Fruit fly (Drosophila melanogaster) whole organism, embryonic: ENCODE measurements around the gene Trpgamma.

ENCODE experiments used
- Ada2b ChIP-seq: fragments of 200-800 bp; sonication (Bioruptor generic); IDR thresholded peaks from 2 replicates; pipeline ENCODE4 v1.3.6; 2022; ENCODE audit warnings: missing biosample characterization, missing genetic modification characterization
- Aef1 ChIP-seq: fragments of 200-800 bp; sonication (Bioruptor generic); IDR thresholded peaks from 3 replicates; pipeline ENCODE4 v1.3.6; 2022; ENCODE audit warnings: missing biosample characterization, missing genetic modification characterization
- CG10565 ChIP-seq: fragments of 200-800 bp; sonication (Bioruptor generic); optimal IDR thresholded peaks from 3 replicates; lab custom pipeline; 2016; ENCODE audit warnings: missing biosample characterization, mild to moderate bottlenecking, missing genetic modification characterization
- CG11696 ChIP-seq: fragments of 200-800 bp; sonication (Bioruptor generic); IDR thresholded peaks from 2 replicates; pipeline ENCODE4 v1.3.6; 2022; ENCODE audit warnings: missing biosample characterization, missing genetic modification characterization
- CG12659 ChIP-seq: fragments of 200-800 bp; sonication (Bioruptor generic); optimal IDR thresholded peaks from 3 replicates; lab custom pipeline; 2017; ENCODE audit warnings: mild to moderate bottlenecking, missing biosample characterization, missing genetic modification reagents, missing genetic modification characterization
- CG12769 ChIP-seq: fragments of 200-800 bp; sonication (Bioruptor generic); optimal IDR thresholded peaks from 2 replicates; lab custom pipeline; 2019; ENCODE audit warnings: missing biosample characterization, mild to moderate bottlenecking, missing genetic modification characterization, moderate library complexity
- CG14014 ChIP-seq: fragments of 200-800 bp; sonication (Bioruptor generic); IDR thresholded peaks from 2 replicates; pipeline ENCODE4 v1.3.6; 2022; ENCODE audit warnings: missing biosample characterization, missing genetic modification characterization
- CG15269 ChIP-seq: fragments of 200-800 bp; sonication (Bioruptor generic); optimal IDR thresholded peaks from 2 replicates; lab custom pipeline; 2018; ENCODE audit warnings: missing biosample characterization, mild to moderate bottlenecking, missing genetic modification characterization, moderate library complexity
- CG1529 ChIP-seq: fragments of 200-800 bp; sonication (Bioruptor generic); optimal IDR thresholded peaks from 3 replicates; lab custom pipeline; 2018; ENCODE audit warnings: missing biosample characterization, missing genetic modification characterization
- CG17328 ChIP-seq: fragments of 200-800 bp; sonication (Bioruptor generic); IDR thresholded peaks from 2 replicates; pipeline ENCODE4 v1.3.6; 2022; ENCODE audit warnings: missing biosample characterization, missing genetic modification characterization
- CG30403 ChIP-seq: fragments of 200-800 bp; sonication (Bioruptor generic); optimal IDR thresholded peaks from 3 replicates; lab custom pipeline; 2016; ENCODE audit warnings: missing biosample characterization, missing genetic modification characterization
- CG3847 ChIP-seq: fragments of 200-800 bp; sonication (Bioruptor generic); IDR thresholded peaks from 2 replicates; pipeline ENCODE4 v1.3.6; 2022; ENCODE audit warnings: missing biosample characterization, missing genetic modification characterization
- CG4820 ChIP-seq: fragments of 200-800 bp; sonication (Bioruptor generic); optimal IDR thresholded peaks from 3 replicates; lab custom pipeline; 2016; ENCODE audit warnings: missing biosample characterization, missing genetic modification characterization
- CG9437 ChIP-seq: fragments of 200-800 bp; sonication (Bioruptor generic); optimal IDR thresholded peaks from 2 replicates; lab custom pipeline; 2018; ENCODE audit warnings: missing biosample characterization, mild to moderate bottlenecking, missing genetic modification characterization
- Camta ChIP-seq: fragments of 200-800 bp; sonication (Bioruptor generic); optimal IDR thresholded peaks from 2 replicates; lab custom pipeline; 2016; ENCODE audit warnings: missing biosample characterization, missing genetic modification characterization
- D19A ChIP-seq: fragments of 200-800 bp; optimal IDR thresholded peaks from 3 replicates; lab custom pipeline; 2019; ENCODE audit warnings: missing biosample characterization, mild to moderate bottlenecking, missing genetic modification characterization, moderate library complexity
- Dbx ChIP-seq: fragments of 200-800 bp; sonication (Bioruptor generic); IDR thresholded peaks from 3 replicates; pipeline ENCODE4 v1.3.6; 2022; ENCODE audit warnings: missing biosample characterization, missing genetic modification characterization
- Doc3 ChIP-seq: fragments of 200-800 bp; sonication (Bioruptor generic); IDR thresholded peaks from 3 replicates; pipeline ENCODE4 v1.3.6; 2022; ENCODE audit warnings: missing biosample characterization, missing genetic modification characterization; ENCODE audit not compliant: partially characterized antibody
- HLH54F ChIP-seq: fragments of 200-800 bp; sonication (Bioruptor generic); optimal IDR thresholded peaks from 3 replicates; lab custom pipeline; 2016; ENCODE audit warnings: missing biosample characterization, missing genetic modification characterization
- Hr3 ChIP-seq: fragments of 200-800 bp; sonication (Bioruptor generic); optimal IDR thresholded peaks from 3 replicates; lab custom pipeline; 2016; ENCODE audit warnings: missing biosample characterization, missing genetic modification characterization
- Hr51 ChIP-seq, 2 experiments: fragments of 200-800 bp; sonication (Bioruptor generic); optimal IDR thresholded peaks; 2 replicates in 1 of 2; 3 replicates in 1 of 2; lab custom pipeline; 2016 to 2018; ENCODE audit warnings: missing biosample characterization in 2 of 2, missing genetic modification characterization in 2 of 2, mild to moderate bottlenecking in 1 of 2, moderate library complexity in 1 of 2
- MBD-R2 ChIP-seq: fragments of 200-800 bp; sonication (Bioruptor generic); IDR thresholded peaks from 2 replicates; pipeline ENCODE4 v1.3.6; 2022; ENCODE audit warnings: missing biosample characterization, missing genetic modification characterization
- Oli ChIP-seq: fragments of 200-800 bp; sonication (Bioruptor generic); optimal IDR thresholded peaks from 2 replicates; lab custom pipeline; 2018; ENCODE audit warnings: missing biosample characterization, mild to moderate bottlenecking, missing genetic modification characterization, moderate library complexity
- PHDP ChIP-seq: fragments of 200-800 bp; sonication (Bioruptor generic); optimal IDR thresholded peaks from 3 replicates; lab custom pipeline; 2018; ENCODE audit warnings: missing biosample characterization, mild to moderate bottlenecking, missing genetic modification characterization, moderate library complexity
- Ptx1 ChIP-seq: fragments of 200-800 bp; sonication (Bioruptor generic); IDR thresholded peaks from 2 replicates; pipeline ENCODE4 v1.3.6; 2022; ENCODE audit warnings: missing biosample characterization, missing genetic modification characterization
- Sox102F ChIP-seq: fragments of 200-800 bp; sonication (Bioruptor generic); optimal IDR thresholded peaks from 2 replicates; lab custom pipeline; 2018; ENCODE audit warnings: missing biosample characterization, mild to moderate bottlenecking, missing genetic modification characterization, moderate library complexity
- az2 ChIP-seq: fragments of 200-800 bp; sonication (Bioruptor generic); optimal IDR thresholded peaks from 3 replicates; lab custom pipeline; 2016; ENCODE audit warnings: missing biosample characterization, missing genetic modification characterization
- ci ChIP-seq: fragments of 200-800 bp; sonication (Bioruptor generic); IDR thresholded peaks from 3 replicates; pipeline ENCODE4 v1.3.6; 2022; ENCODE audit warnings: missing biosample characterization, missing genetic modification characterization
- crol ChIP-seq: fragments of 200-800 bp; sonication (Bioruptor generic); IDR thresholded peaks from 2 replicates; pipeline ENCODE4 v1.3.6; 2022; ENCODE audit warnings: missing biosample characterization, missing genetic modification characterization
- dysf ChIP-seq: fragments of 200-800 bp; sonication (Bioruptor generic); IDR thresholded peaks from 3 replicates; pipeline ENCODE4 v1.3.6; 2022; ENCODE audit warnings: missing biosample characterization, missing genetic modification characterization
- fd3F ChIP-seq: fragments of 200-800 bp; sonication (Bioruptor generic); optimal IDR thresholded peaks from 2 replicates; lab custom pipeline; 2018; ENCODE audit warnings: missing biosample characterization, mild to moderate bottlenecking, missing genetic modification characterization, moderate library complexity
- fu2 ChIP-seq: fragments of 200-800 bp; sonication (Bioruptor generic); optimal IDR thresholded peaks from 2 replicates; lab custom pipeline; 2016; ENCODE audit warnings: missing biosample characterization, missing genetic modification characterization
- grau ChIP-seq: fragments of 200-800 bp; optimal IDR thresholded peaks from 3 replicates; lab custom pipeline; 2019; ENCODE audit warnings: missing biosample characterization, mild to moderate bottlenecking, missing genetic modification characterization, moderate library complexity
- grn ChIP-seq: fragments of 200-800 bp; sonication (Bioruptor generic); optimal IDR thresholded peaks from 3 replicates; lab custom pipeline; 2017; ENCODE audit warnings: missing biosample characterization, missing genetic modification characterization
- jumu ChIP-seq: fragments of 200-800 bp; sonication (Bioruptor generic); optimal IDR thresholded peaks from 3 replicates; lab custom pipeline; 2016; ENCODE audit warnings: missing biosample characterization, missing genetic modification characterization
- kni ChIP-seq: fragments of 200-800 bp; sonication (Bioruptor generic); optimal IDR thresholded peaks from 3 replicates; lab custom pipeline; 2017; ENCODE audit warnings: mild to moderate bottlenecking, missing biosample characterization, missing genetic modification reagents, missing genetic modification characterization
- luna ChIP-seq: fragments of 200-800 bp; sonication (Bioruptor generic); optimal IDR thresholded peaks from 2 replicates; lab custom pipeline; 2016; ENCODE audit warnings: missing biosample characterization, missing genetic modification characterization
- oc ChIP-seq: fragments of 200-800 bp; sonication (Bioruptor generic); optimal IDR thresholded peaks from 2 replicates; lab custom pipeline; 2018; ENCODE audit warnings: missing biosample characterization, mild to moderate bottlenecking, missing genetic modification characterization, moderate library complexity
- psq ChIP-seq: fragments of 200-800 bp; sonication (Bioruptor generic); optimal IDR thresholded peaks from 2 replicates; lab custom pipeline; 2017; ENCODE audit warnings: missing biosample characterization, missing genetic modification characterization
- ranshi ChIP-seq: fragments of 200-800 bp; sonication (Bioruptor generic); IDR thresholded peaks from 2 replicates; pipeline ENCODE4 v1.3.6; 2022; ENCODE audit warnings: missing biosample characterization, missing genetic modification characterization
- row ChIP-seq: fragments of 200-800 bp; sonication (Bioruptor generic); IDR thresholded peaks from 3 replicates; pipeline ENCODE4 v1.3.6; 2022; ENCODE audit warnings: missing biosample characterization, missing genetic modification characterization
- sd ChIP-seq: fragments of 200-800 bp; sonication (Bioruptor generic); optimal IDR thresholded peaks from 3 replicates; lab custom pipeline; 2018; ENCODE audit warnings: missing biosample characterization, mild to moderate bottlenecking, missing genetic modification characterization, moderate library complexity
- sens ChIP-seq: fragments of 200-800 bp; sonication (Bioruptor generic); peaks from one replicate; lab custom pipeline; 2016; ENCODE audit warnings: missing biosample characterization, missing genetic modification characterization
- sisA ChIP-seq: fragments of 200-800 bp; sonication (Bioruptor generic); IDR thresholded peaks from 2 replicates; pipeline ENCODE4 v1.3.6; 2022; ENCODE audit warnings: missing biosample characterization, missing genetic modification characterization
- slbo ChIP-seq: fragments of 200-800 bp; sonication (Bioruptor generic); IDR thresholded peaks from 2 replicates; pipeline ENCODE4 v1.3.6; 2022; ENCODE audit warnings: missing biosample characterization, missing genetic modification characterization
- sr ChIP-seq: fragments of 200-800 bp; sonication (Bioruptor generic); IDR thresholded peaks from 3 replicates; pipeline ENCODE4 v1.3.6; 2022; ENCODE audit warnings: missing biosample characterization, missing genetic modification characterization
- tin ChIP-seq: fragments of 200-800 bp; sonication (Bioruptor generic); optimal IDR thresholded peaks from 3 replicates; lab custom pipeline; 2016; ENCODE audit warnings: missing biosample characterization, missing genetic modification characterization
- zfh1 ChIP-seq: fragments of 200-800 bp; sonication (Bioruptor generic); IDR thresholded peaks from 3 replicates; pipeline ENCODE4 v1.3.6; 2022; ENCODE audit warnings: missing biosample characterization, missing genetic modification characterization

The Trpgamma gene

DNA sequence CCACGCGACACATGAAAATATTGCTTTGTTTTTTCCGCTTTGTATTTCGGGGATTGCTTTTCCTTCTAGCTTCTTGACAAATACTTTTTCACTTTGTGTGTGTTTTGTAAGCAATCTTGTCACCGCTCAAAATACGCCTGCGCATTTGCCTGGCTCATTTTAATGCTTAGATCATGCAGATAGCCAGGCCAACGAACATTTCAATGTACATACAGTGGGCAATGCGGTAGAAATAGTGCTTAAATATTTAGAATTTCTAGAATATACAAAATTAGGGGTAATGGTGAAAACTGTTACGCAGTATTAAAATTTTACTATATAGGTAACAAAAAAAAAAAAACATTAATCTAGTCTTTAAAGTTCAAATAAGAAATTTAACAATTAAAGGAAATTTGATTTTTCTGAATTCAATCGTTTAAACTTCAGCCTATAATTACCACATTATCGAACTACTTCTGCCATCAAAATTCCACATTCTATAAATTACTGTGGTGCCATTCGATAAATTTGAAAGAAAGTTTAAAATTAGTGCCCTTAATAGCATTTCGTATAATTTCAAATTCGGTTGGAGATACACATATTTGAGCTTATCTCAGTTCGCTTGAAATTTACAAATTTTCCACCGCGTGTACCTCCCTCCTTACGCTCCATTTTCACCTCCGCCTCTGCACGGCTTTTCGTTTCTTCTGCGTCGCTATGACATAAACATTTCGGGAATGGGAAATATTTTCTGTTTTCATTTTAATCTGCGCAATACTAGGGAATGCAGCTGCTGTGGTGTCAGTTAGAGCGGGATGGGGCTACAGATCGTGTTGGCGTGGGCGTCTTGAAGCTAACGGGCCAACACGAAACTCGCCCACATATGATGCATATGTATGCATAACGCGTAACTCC lies 30.6 kb upstream of the Trpgamma start (continued):
- TF ChIP-seq fu2 (GFP tag; lab: Kevin White, UChicago) (no peak), kni (GFP tag; lab: Kevin White, UChicago) (no peak), jumu (peak; percentile 19), oc (tag; lab: Kevin White, UChicago) (peak; percentile 75), CG17328 (peak; percentile 51), az2 (GFP tag; lab: Kevin White, UChicago) (peak; percentile 17), psq (GFP tag; lab: Kevin White, UChicago) (no peak), PHDP (tag; lab: Kevin White, UChicago) (peak; percentile 26), CG10565 (no peak), row (GFP tag; lab: Robert Waterston, UW) (peak; percentile 45; the same call in 2 of the 3 replicates), luna (GFP tag; lab: Kevin White, UChicago) (no peak), Dbx (GFP tag; lab: Robert Waterston, UW) (0 out of 3 replicates have a peak, but pooled peaks have one; percentile 28), Hr3 (GFP tag; lab: Kevin White, UChicago) (peak; percentile 17), CG12659 (GFP tag; lab: Kevin White, UChicago) (peak; percentile 24), CG11696 (GFP tag; lab: Robert Waterston, UW) (no peak), grn (GFP tag; lab: Kevin White, UChicago) (peak; percentile 54), CG15269 (tag; lab: Kevin White, UChicago) (no peak), sisA (GFP tag; lab: Robert Waterston, UW) (peak; percentile 22; the same call in 1 of the 2 replicates), Sox102F (GFP tag; lab: Kevin White, UChicago) (peak; percentile 56), sr (GFP tag; lab: Robert Waterston, UW) (peak; percentile 77), Aef1 (GFP tag; lab: Robert Waterston, UW) (peak; percentile 35; the same call in 2 of the 3 replicates), Ptx1 (peak; percentile 50), grau (tag; lab: Kevin White, UChicago) (peak; percentile 7), CG3847 (GFP tag; lab: Robert Waterston, UW) (0 out of 2 replicates have a peak, but pooled peaks have one; percentile 12), CG4820 (GFP tag; lab: Kevin White, UChicago) (peak; percentile 21), ranshi (GFP tag; lab: Robert Waterston, UW) (0 out of 2 replicates have a peak, but pooled peaks have one; percentile 27), crol (peak; percentile 48; the same call in 1 of the 2 replicates), Ada2b (peak; percentile 38; the same call in 1 of the 2 replicates), CG30403 (GFP tag; lab: Kevin White, UChicago) (peak; percentile 24), slbo (GFP tag; lab: Robert Waterston, UW) (peak; percentile 17; the same call in 1 of the 2 replicates), D19A (tag; lab: Kevin White, UChicago) (peak; percentile 27), dysf (GFP tag; lab: Robert Waterston, UW) (0 out of 3 replicates have a peak, but pooled peaks have one; percentile 35), zfh1 (GFP tag; lab: Robert Waterston, UW) (0 out of 3 replicates have a peak, but pooled peaks have one; percentile 36), tin (peak; percentile 26), sens (peak; percentile 46), CG9437 (GFP tag; lab: Kevin White, UChicago) (peak; percentile 14), ci (peak; percentile 62; the same call in 1 of the 3 replicates), CG1529 (peak; percentile 17), CG12769 (tag; lab: Kevin White, UChicago) (peak; percentile 88), Hr51 (GFP tag; optimal IDR thresholded peaks at IDR 0.05; lab: Kevin White, UChicago) (peak in 1 of 2 experiments; percentile 52), Oli (tag; lab: Kevin White, UChicago) (peak; percentile 30), Camta (GFP tag; lab: Kevin White, UChicago) (peak; percentile 7), HLH54F (peak; percentile 21), sd (tag; lab: Kevin White, UChicago) (peak; percentile 95), Doc3 (GFP tag; lab: Robert Waterston, UW) (no peak), fd3F (GFP tag; lab: Kevin White, UChicago) (no peak), CG14014 (0 out of 2 replicates have a peak, but pooled peaks have one; percentile 9), MBD-R2 (GFP tag; lab: Robert Waterston, UW) (peak; percentile 29; the same call in 1 of the 2 replicates)
